Fruit fly (Drosophila melanogaster): ENCODE measurements around the gene Ttc1.
A peak's percentile ranks its signal among the peaks of the same experiment; 100 is the strongest.

Gene Ttc1

DNA sequence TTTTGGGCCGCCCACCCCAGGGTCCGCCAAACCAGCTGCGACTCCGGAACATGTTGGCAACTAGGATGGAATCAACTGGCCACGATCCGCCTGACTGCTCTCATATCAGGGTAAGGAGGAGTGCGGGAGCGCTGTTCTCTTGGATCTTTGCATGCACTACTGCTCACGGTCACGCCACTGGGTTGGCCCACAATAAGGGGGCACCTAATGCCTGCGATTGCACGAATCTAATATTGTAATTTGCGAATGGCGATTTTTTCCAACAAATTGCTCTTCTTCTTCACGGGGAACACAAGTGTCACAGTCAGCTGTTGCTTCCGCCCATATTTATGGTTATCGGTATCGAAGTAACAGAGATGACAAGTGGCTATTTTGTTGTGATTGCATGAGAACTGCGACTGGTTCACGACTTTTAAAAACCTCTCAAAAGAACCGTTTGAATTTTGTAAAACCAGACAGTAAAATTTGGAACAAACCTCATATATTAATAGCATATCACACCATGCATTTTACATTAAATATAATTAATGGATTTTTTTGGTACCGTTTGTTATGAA, 1.4 kb downstream of the Ttc1 start, which contains the start of gene ema (continued):
- TF ChIP-seq CG16813 (GFP tag; IDR thresholded peaks at IDR 0.05; ENCODE audit: partially characterized antibody) (peak; percentile 25; the same call in 1 of the 3 replicates), Doc3 (GFP tag; IDR thresholded peaks at IDR 0.05; ENCODE audit: partially characterized antibody) (no peak), onecut (GFP tag; IDR thresholded peaks at IDR 0.05) (no peak), shn (GFP tag; optimal IDR thresholded peaks at IDR 0.05) (peak; percentile 32), tll (GFP tag; optimal IDR thresholded peaks at IDR 0.05) (no peak), CG2889 (GFP tag; IDR thresholded peaks at IDR 0.05) (no peak), CG6654 (GFP tag; optimal IDR thresholded peaks at IDR 0.05) (no peak), cg (GFP tag; optimal IDR thresholded peaks at IDR 0.05) (no peak), Kr (GFP tag; optimal IDR thresholded peaks at IDR 0.05) (no peak), CG1792 (GFP tag; optimal IDR thresholded peaks at IDR 0.05) (no peak), wek (GFP tag; optimal IDR thresholded peaks at IDR 0.05) (no peak), CG8765 (GFP tag; IDR thresholded peaks at IDR 0.05) (no peak), CG30431 (GFP tag; optimal IDR thresholded peaks at IDR 0.05) (no peak), danr (GFP tag; IDR thresholded peaks at IDR 0.05) (no peak), CG30403 (GFP tag; optimal IDR thresholded peaks at IDR 0.05) (peak; percentile 48), dm (GFP tag; optimal IDR thresholded peaks at IDR 0.05) (peak; percentile 13), Atf3 (GFP tag; optimal IDR thresholded peaks at IDR 0.05) (no peak), emc (GFP tag; optimal IDR thresholded peaks at IDR 0.05) (no peak), GATAe (GFP tag; conservative IDR thresholded peaks at IDR 0.05) (no peak), Sry-δ (GFP tag; optimal IDR thresholded peaks at IDR 0.05) (peak; percentile 58), ci (GFP tag; IDR thresholded peaks at IDR 0.05) (peak; percentile 17; the same call in 1 of the 3 replicates), CG18599 (GFP tag; optimal IDR thresholded peaks at IDR 0.05) (no peak), CG17186 (GFP tag; optimal IDR thresholded peaks at IDR 0.05) (no peak), Max (GFP tag; optimal IDR thresholded peaks at IDR 0.05) (peak; percentile 25), CG3838 (GFP tag; optimal IDR thresholded peaks at IDR 0.05) (no peak), CG5180 (GFP tag; optimal IDR thresholded peaks at IDR 0.05) (no peak), Dek (tag; optimal IDR thresholded peaks at IDR 0.05) (no peak), CG8924 (tag; optimal IDR thresholded peaks at IDR 0.05) (peak; percentile 36), Stat92E (GFP tag; optimal IDR thresholded peaks at IDR 0.05) (peak in 1 of 3 experiments; percentile 10), Tbp (GFP tag; optimal IDR thresholded peaks at IDR 0.05) (no peak), kni (GFP tag; optimal IDR thresholded peaks at IDR 0.05) (no peak), trem (tag; optimal IDR thresholded peaks at IDR 0.05) (peak; percentile 54), HmgZ (tag; optimal IDR thresholded peaks at IDR 0.05) (peak; percentile 57), crc (GFP tag; optimal IDR thresholded peaks at IDR 0.05) (no peak), B-H2 (GFP tag; optimal IDR thresholded peaks at IDR 0.05) (peak; percentile 25), insv (GFP tag; optimal IDR thresholded peaks at IDR 0.05) (no peak), bowl (GFP tag; IDR thresholded peaks at IDR 0.05) (no peak), CG7987 (GFP tag; optimal IDR thresholded peaks at IDR 0.05) (peak; percentile 39), Xbp1 (GFP tag; optimal IDR thresholded peaks at IDR 0.05) (peak; percentile 36), CG16815 (GFP tag; optimal IDR thresholded peaks at IDR 0.05) (no peak), E2f2 (GFP tag; IDR thresholded peaks at IDR 0.05) (peak; percentile 45), Aef1 (GFP tag; IDR thresholded peaks at IDR 0.05) (no peak), CG14667 (GFP tag; IDR thresholded peaks at IDR 0.05) (no peak), bab2 (GFP tag; optimal IDR thresholded peaks at IDR 0.05) (no peak), CG9437 (GFP tag; optimal IDR thresholded peaks at IDR 0.05) (no peak), BtbVII (GFP tag; optimal IDR thresholded peaks at IDR 0.05) (no peak), sima (GFP tag; optimal IDR thresholded peaks at IDR 0.05) (no peak), Ravus (GFP tag; IDR thresholded peaks at IDR 0.05) (no peak), ind (GFP tag; optimal IDR thresholded peaks at IDR 0.05) (no peak), cad (GFP tag; optimal IDR thresholded peaks at IDR 0.05) (no peak), chm (GFP tag; IDR thresholded peaks at IDR 0.05) (no peak)

Measured in whole organism, embryonic.